Fruit fly (Drosophila melanogaster) whole organism, prepupa: ENCODE results near the gene Ace.

Source experiments
- CG11762 ChIP-seq: fragments of 200-800 bp; sonication (Bioruptor generic); optimal IDR thresholded peaks from 3 replicates; lab custom pipeline; 2016; ENCODE audit warnings: missing biosample characterization, missing genetic modification characterization; ENCODE audit not compliant: insufficient read depth
- CG16779 ChIP-seq: fragments of 200-800 bp; sonication (Bioruptor generic); optimal IDR thresholded peaks from 3 replicates; lab custom pipeline; 2017; ENCODE audit warnings: missing biosample characterization, mild to moderate bottlenecking, missing genetic modification characterization
- CG34406 ChIP-seq: fragments of 200-800 bp; sonication (Bioruptor generic); optimal IDR thresholded peaks from 3 replicates; lab custom pipeline; 2016; ENCODE audit warnings: missing biosample characterization, missing genetic modification characterization
- CG6792 ChIP-seq: fragments of 200-800 bp; sonication (Bioruptor generic); optimal IDR thresholded peaks from 3 replicates; lab custom pipeline; 2016; ENCODE audit warnings: missing biosample characterization, missing genetic modification characterization
- CG6854 ChIP-seq: fragments of 200-800 bp; sonication (Bioruptor generic); optimal IDR thresholded peaks from 2 replicates; lab custom pipeline; 2017; ENCODE audit warnings: missing biosample characterization, mild to moderate bottlenecking, missing genetic modification characterization
- Lpt ChIP-seq: fragments of 200-800 bp; sonication (Bioruptor generic); optimal IDR thresholded peaks from 3 replicates; lab custom pipeline; 2016; ENCODE audit warnings: missing biosample characterization, missing genetic modification characterization
- OdsH ChIP-seq: fragments of 200-800 bp; sonication (Bioruptor generic); optimal IDR thresholded peaks from 3 replicates; lab custom pipeline; 2016; ENCODE audit warnings: missing biosample characterization, missing genetic modification characterization
- cyc ChIP-seq: fragments of 200-800 bp; sonication (Bioruptor generic); optimal IDR thresholded peaks from 3 replicates; lab custom pipeline; 2016; ENCODE audit warnings: missing biosample characterization, missing genetic modification characterization

dm6 chr3R:13214347-13214746, 45.0 kb downstream of the Ace start, which contains the start of gene CG8483:
- no peak for TF ChIP-seq CG16779 (tag; lab: Kevin White, UChicago)
- no peak for TF ChIP-seq CG6854
- TF ChIP-seq cyc (GFP tag; lab: Kevin White, UChicago): no peak
- TF ChIP-seq CG34406 (GFP tag; lab: Kevin White, UChicago): no peak
- no peak for TF ChIP-seq Lpt
- TF ChIP-seq CG11762 (GFP tag; lab: Kevin White, UChicago): no peak
- no peak for TF ChIP-seq OdsH (GFP tag; lab: Kevin White, UChicago)
- no peak for TF ChIP-seq CG6792 (GFP tag; lab: Kevin White, UChicago)
